Worm (Caenorhabditis elegans) whole organism, early embryonic: ENCODE results near the gene ace-1.

Experiments
- pes-1 ChIP-seq: fragments of 200-800 bp; sonication (Bioruptor generic); IDR thresholded peaks from 2 replicates; pipeline ENCODE4 v1.3.6; 2022; ENCODE audit warnings: missing genetic modification reagents, missing genetic modification characterization, missing compliant biosample characterization
- scrt-1 ChIP-seq: fragments of 200-800 bp; sonication (Bioruptor generic); IDR thresholded peaks from 2 replicates; pipeline ENCODE4 v1.3.6; 2022; ENCODE audit warnings: missing genetic modification characterization, missing compliant biosample characterization
- tbx-37 ChIP-seq: fragments of 200-800 bp; sonication (Bioruptor generic); conservative IDR thresholded peaks from 2 replicates; pipeline ENCODE4 v1.3.6; 2022; ENCODE audit warnings: missing genetic modification reagents, missing genetic modification characterization, missing compliant biosample characterization

ce11 chrX:16337399-16337798 lies 29.7 kb upstream of the ace-1 start:
- no peak for TF ChIP-seq pes-1 (GFP tag; lab: Robert Waterston, UW)
- no peak for TF ChIP-seq tbx-37
- no peak for TF ChIP-seq scrt-1 (GFP tag; lab: Robert Waterston, UW)
